Worm (Caenorhabditis elegans) whole organism, L1 larva: ENCODE measurements around the gene algn-8.

Source experiments
- C04F5.9 ChIP-seq: sonication (generic microtip); optimal IDR thresholded peaks from 2 replicates; lab custom pipeline; 2016; ENCODE audit warnings: missing genetic modification characterization, missing compliant biosample characterization
- C34B4.2 ChIP-seq: sonication (generic microtip); optimal IDR thresholded peaks from 2 replicates; lab custom pipeline; 2017; ENCODE audit warnings: mild to moderate bottlenecking, missing genetic modification characterization, missing compliant biosample characterization
- F16B12.6 ChIP-seq: fragments of 150-350 bp; optimal IDR thresholded peaks from 2 replicates; lab custom pipeline; 2014; ENCODE audit warnings: missing biosample characterization, missing genetic modification characterization
- Y116A8C.19 ChIP-seq: sonication (generic microtip); optimal IDR thresholded peaks from 2 replicates; lab custom pipeline; 2016; ENCODE audit warnings: missing compliant biosample characterization, missing genetic modification characterization, borderline replicate concordance
- aha-1 ChIP-seq: fragments of 150-350 bp; optimal IDR thresholded peaks from 2 replicates; lab custom pipeline; 2014; ENCODE audit warnings: missing biosample characterization, missing genetic modification characterization
- alr-1 ChIP-seq: fragments of 200-800 bp; sonication (Bioruptor generic); optimal IDR thresholded peaks from 2 replicates; lab custom pipeline; 2018; ENCODE audit warnings: borderline replicate concordance, mild to moderate bottlenecking, missing genetic modification characterization, missing compliant biosample characterization
- ama-1 ChIP-seq: fragments of 150-350 bp; optimal IDR thresholded peaks from 2 replicates; lab custom pipeline; 2014
- blmp-1 ChIP-seq: fragments of 150-350 bp; optimal IDR thresholded peaks from 2 replicates; lab custom pipeline; 2014; ENCODE audit warnings: missing biosample characterization, missing genetic modification characterization
- ceh-82 ChIP-seq, 3 experiments: fragments of 150-350 bp in 1 of 3; sonication (generic microtip) in 2 of 3; optimal IDR thresholded peaks; 2 replicates each; lab custom pipeline; 2014 to 2017; ENCODE audit warnings: missing biosample characterization in 3 of 3, missing genetic modification characterization in 3 of 3
- ceh-90 ChIP-seq: sonication (generic microtip); optimal IDR thresholded peaks from 2 replicates; lab custom pipeline; 2016; ENCODE audit warnings: missing genetic modification characterization, missing compliant biosample characterization
- ces-1 ChIP-seq: fragments of 150-350 bp; optimal IDR thresholded peaks from 2 replicates; lab custom pipeline; 2014; ENCODE audit warnings: missing biosample characterization, missing genetic modification reagents, missing genetic modification characterization
- efl-3 ChIP-seq: fragments of 200-800 bp; sonication (Bioruptor generic); optimal IDR thresholded peaks from 2 replicates; lab custom pipeline; 2018; ENCODE audit warnings: mild to moderate bottlenecking, missing genetic modification characterization, missing compliant biosample characterization
- egl-13 ChIP-seq: sonication (generic microtip); optimal IDR thresholded peaks from 2 replicates; lab custom pipeline; 2016; ENCODE audit warnings: missing genotype, missing genetic modification reagents, missing genetic modification characterization, missing compliant biosample characterization
- egl-27 ChIP-seq, 2 experiments: fragments of 150-350 bp in 1 of 2; sonication (generic microtip); optimal IDR thresholded peaks; 3 replicates each; lab custom pipeline; 2017 to 2018; ENCODE audit warnings: missing biosample characterization in 2 of 2, missing genetic modification characterization in 2 of 2, missing genetic modification reagents in 2 of 2
- ets-5 ChIP-seq: fragments of 200-800 bp; sonication (Bioruptor generic); IDR thresholded peaks from 2 replicates; pipeline ENCODE4 v1.3.6; 2022; ENCODE audit warnings: missing genetic modification characterization, missing compliant biosample characterization
- fos-1 ChIP-seq: fragments of 150-350 bp; optimal IDR thresholded peaks from 2 replicates; lab custom pipeline; 2014; ENCODE audit warnings: missing biosample characterization, missing genetic modification characterization
- hlh-4 ChIP-seq: sonication (generic microtip); optimal IDR thresholded peaks from 2 replicates; lab custom pipeline; 2016; ENCODE audit warnings: mild to moderate bottlenecking, missing genetic modification characterization, missing compliant biosample characterization
- isw-1 ChIP-seq: fragments of 200-800 bp; sonication (Bioruptor generic); IDR thresholded peaks from 2 replicates; pipeline ENCODE4 v1.3.6; 2022; ENCODE audit warnings: missing genetic modification characterization, missing compliant biosample characterization
- jun-1 ChIP-seq: fragments of 150-350 bp; optimal IDR thresholded peaks from 2 replicates; lab custom pipeline; 2014; ENCODE audit warnings: missing biosample characterization, missing genetic modification reagents, missing genetic modification characterization
- lin-15B ChIP-seq: fragments of 150-350 bp; sonication (generic microtip); optimal IDR thresholded peaks from 3 replicates; lab custom pipeline; 2014; ENCODE audit warnings: missing biosample characterization, missing genetic modification characterization
- lin-39 ChIP-seq: fragments of 150-350 bp; optimal IDR thresholded peaks from 2 replicates; lab custom pipeline; 2014; ENCODE audit warnings: missing biosample characterization, missing genetic modification reagents, missing genetic modification characterization
- lir-3 ChIP-seq: sonication (generic microtip); optimal IDR thresholded peaks from 2 replicates; lab custom pipeline; 2016; ENCODE audit warnings: mild to moderate bottlenecking, missing genetic modification characterization, moderate library complexity, missing compliant biosample characterization; ENCODE audit not compliant: poor library complexity
- lsy-2 ChIP-seq, 2 experiments: fragments of 150-350 bp; optimal IDR thresholded peaks; 2 replicates each; lab custom pipeline; 2014; ENCODE audit warnings: missing biosample characterization in 2 of 2, missing genetic modification characterization in 2 of 2
- mdl-1 ChIP-seq, 2 experiments: fragments of 150-350 bp; optimal IDR thresholded peaks; 2 replicates each; lab custom pipeline; 2014 to 2017; ENCODE audit warnings: missing biosample characterization in 2 of 2, missing genetic modification characterization in 2 of 2, inconsistent platforms in 1 of 2
- mep-1 ChIP-seq: fragments of 150-350 bp; optimal IDR thresholded peaks from 2 replicates; lab custom pipeline; 2014; ENCODE audit warnings: missing biosample characterization, missing genetic modification characterization
- nhr-11 ChIP-seq: fragments of 150-350 bp; optimal IDR thresholded peaks from 2 replicates; lab custom pipeline; 2014; ENCODE audit warnings: missing biosample characterization, missing genetic modification characterization
- nhr-12 ChIP-seq: sonication (generic microtip); optimal IDR thresholded peaks from 2 replicates; lab custom pipeline; 2017; ENCODE audit warnings: missing biosample characterization, missing genetic modification characterization
- nhr-19 ChIP-seq: fragments of 200-800 bp; sonication (Bioruptor generic); conservative IDR thresholded peaks from 2 replicates; pipeline ENCODE4 v1.3.6; 2022; ENCODE audit warnings: missing genetic modification characterization, missing compliant biosample characterization
- nhr-20 ChIP-seq: sonication (generic microtip); optimal IDR thresholded peaks from 2 replicates; lab custom pipeline; 2016; ENCODE audit warnings: mild to moderate bottlenecking, missing genetic modification characterization, missing compliant biosample characterization
- nhr-237 ChIP-seq: fragments of 150-350 bp; optimal IDR thresholded peaks from 2 replicates; lab custom pipeline; 2014; ENCODE audit warnings: missing biosample characterization, missing genetic modification characterization
- nhr-47 ChIP-seq: sonication (generic microtip); optimal IDR thresholded peaks from 2 replicates; lab custom pipeline; 2016; ENCODE audit warnings: mild to moderate bottlenecking, missing genetic modification characterization, moderate library complexity, missing compliant biosample characterization
- nhr-76 ChIP-seq: sonication (generic microtip); optimal IDR thresholded peaks from 2 replicates; lab custom pipeline; 2017; ENCODE audit warnings: missing biosample characterization, missing genetic modification characterization
- nhr-85 ChIP-seq: sonication (generic microtip); peaks from one replicate; lab custom pipeline; 2016; ENCODE audit warnings: missing genetic modification characterization, inconsistent platforms, missing compliant biosample characterization
- pax-3 ChIP-seq: fragments of 200-800 bp; sonication (Bioruptor generic); optimal IDR thresholded peaks from 2 replicates; lab custom pipeline; 2018; ENCODE audit warnings: mild to moderate bottlenecking, missing genetic modification characterization, moderate library complexity, missing compliant biosample characterization
- rnt-1 ChIP-seq: sonication (generic microtip); optimal IDR thresholded peaks from 2 replicates; lab custom pipeline; 2016; ENCODE audit warnings: mild to moderate bottlenecking, missing genetic modification characterization, moderate library complexity, missing compliant biosample characterization
- snpc-4 ChIP-seq: fragments of 150-350 bp; optimal IDR thresholded peaks from 2 replicates; lab custom pipeline; 2014; ENCODE audit warnings: missing biosample characterization, missing genetic modification characterization
- snu-23 ChIP-seq: sonication (generic microtip); optimal IDR thresholded peaks from 2 replicates; lab custom pipeline; 2016; ENCODE audit warnings: missing genetic modification characterization, missing compliant biosample characterization
- sox-4 ChIP-seq: sonication (generic microtip); optimal IDR thresholded peaks from 2 replicates; lab custom pipeline; 2016; ENCODE audit warnings: missing genetic modification characterization, missing compliant biosample characterization
- sptf-1 ChIP-seq: fragments of 150-350 bp; optimal IDR thresholded peaks from 2 replicates; lab custom pipeline; 2014; ENCODE audit warnings: missing biosample characterization, missing genetic modification characterization
- swsn-7 ChIP-seq: sonication (generic microtip); optimal IDR thresholded peaks from 2 replicates; lab custom pipeline; 2016; ENCODE audit warnings: missing genetic modification characterization, missing compliant biosample characterization
- tlp-1 ChIP-seq: fragments of 150-350 bp; optimal IDR thresholded peaks from 2 replicates; lab custom pipeline; 2014; ENCODE audit warnings: missing biosample characterization, missing genetic modification characterization
- unc-30 ChIP-seq: sonication (generic microtip); optimal IDR thresholded peaks from 2 replicates; lab custom pipeline; 2017; ENCODE audit warnings: missing biosample characterization, missing genetic modification characterization
- unc-98 ChIP-seq: fragments of 200-800 bp; sonication (Bioruptor generic); IDR thresholded peaks from 2 replicates; pipeline ENCODE4 v1.3.6; 2022; ENCODE audit warnings: missing genetic modification characterization, missing compliant biosample characterization
- vab-15 ChIP-seq: sonication (generic microtip); optimal IDR thresholded peaks from 2 replicates; lab custom pipeline; 2017; ENCODE audit warnings: missing genotype, mild to moderate bottlenecking, missing genetic modification characterization, missing compliant biosample characterization
- zip-4 ChIP-seq: fragments of 200-800 bp; sonication (Bioruptor generic); optimal IDR thresholded peaks from 2 replicates; lab custom pipeline; 2018; ENCODE audit warnings: mild to moderate bottlenecking, missing genetic modification characterization, moderate library complexity, missing compliant biosample characterization
- ztf-4 ChIP-seq: fragments of 150-350 bp; optimal IDR thresholded peaks from 2 replicates; lab custom pipeline; 2014; ENCODE audit warnings: missing biosample characterization, missing genetic modification characterization

The algn-8 gene

DNA sequence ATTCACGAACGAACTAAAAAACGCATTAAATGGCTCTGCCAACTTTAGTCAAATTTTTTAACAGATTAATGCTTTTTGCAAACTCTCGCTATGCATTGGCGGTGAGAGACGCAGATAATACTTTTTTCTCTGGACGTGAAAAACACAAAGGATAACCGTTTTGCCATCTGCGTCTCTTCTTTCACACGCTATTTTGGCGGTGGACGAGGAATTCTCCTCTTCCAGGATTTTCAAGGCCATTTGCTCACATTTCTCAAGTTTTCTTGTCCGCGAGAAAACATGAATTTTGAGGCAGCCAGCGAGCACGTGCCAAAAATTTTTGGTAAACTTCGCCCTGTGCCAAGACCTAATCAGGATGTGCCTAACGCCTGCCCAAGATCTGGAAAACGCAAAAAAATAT, 44.8 kb upstream of the algn-8 start (continued):
- no peak for TF ChIP-seq ets-5 (GFP tag; lab: Robert Waterston, UW)
- no peak for TF ChIP-seq alr-1 (tag; lab: Kevin White, UChicago)
- peak; percentile 84 for TF ChIP-seq rnt-1 (tag; lab: Kevin White, UChicago)
- TF ChIP-seq C34B4.2, result no peak
- TF ChIP-seq nhr-85, result peak; percentile 63
- TF ChIP-seq nhr-19 (GFP tag; lab: Robert Waterston, UW), result peak; percentile 57
- no peak for TF ChIP-seq zip-4 (GFP tag; lab: Kevin White, UChicago)
- TF ChIP-seq mdl-1 (tag; optimal IDR thresholded peaks at IDR 0.05; lab: Kevin White, UChicago), result peak in 1 of 2 experiments; percentile 1
- TF ChIP-seq egl-27 (tag; optimal IDR thresholded peaks at IDR 0.05; lab: Kevin White, UChicago), result no peak
- peak; percentile 9 for TF ChIP-seq C04F5.9 (tag; lab: Kevin White, UChicago)
- no peak for TF ChIP-seq F16B12.6 (tag; lab: Kevin White, UChicago)
- peak; percentile 55; the same call in 1 of the 2 replicates for TF ChIP-seq unc-98
- peak; percentile 68 for TF ChIP-seq ceh-90
- peak; percentile 41 for TF ChIP-seq pax-3 (tag; lab: Kevin White, UChicago)
- no peak for TF ChIP-seq unc-30 (tag; lab: Kevin White, UChicago)
- TF ChIP-seq Y116A8C.19 (tag; lab: Kevin White, UChicago), result no peak
- no peak for TF ChIP-seq sox-4 (tag; lab: Kevin White, UChicago)
- TF ChIP-seq aha-1 (tag; lab: Kevin White, UChicago), result no peak
- peak; percentile 68 for TF ChIP-seq nhr-47 (tag; lab: Kevin White, UChicago)
- peak; percentile 59 for TF ChIP-seq snu-23
- no peak for TF ChIP-seq nhr-12 (tag; lab: Kevin White, UChicago)
- TF ChIP-seq isw-1 (GFP tag; lab: Robert Waterston, UW), result peak; percentile 63
- TF ChIP-seq fos-1, result no peak
- no peak for TF ChIP-seq sptf-1 (tag; lab: Kevin White, UChicago)
- TF ChIP-seq ceh-82 (tag; optimal IDR thresholded peaks at IDR 0.05; lab: Kevin White, UChicago), result peak in 1 of 3 experiments; percentile 18
- TF ChIP-seq swsn-7 (tag; lab: Kevin White, UChicago), result peak; percentile 44
- no peak for TF ChIP-seq egl-13 (tag; lab: Kevin White, UChicago)
- TF ChIP-seq ama-1, result no peak
- no peak for TF ChIP-seq hlh-4 (tag; lab: Kevin White, UChicago)
- TF ChIP-seq vab-15, result no peak
- no peak for TF ChIP-seq mep-1 (tag; lab: Kevin White, UChicago)
- peak; percentile 48 for TF ChIP-seq lin-15B (tag; lab: Kevin White, UChicago)
- TF ChIP-seq ces-1, result no peak
- TF ChIP-seq efl-3 (GFP tag; lab: Kevin White, UChicago), result no peak
- no peak for TF ChIP-seq tlp-1 (tag; lab: Kevin White, UChicago)
- TF ChIP-seq snpc-4 (tag; lab: Kevin White, UChicago), result no peak
- TF ChIP-seq nhr-11, result peak; percentile 23
- TF ChIP-seq lin-39 (tag; lab: Kevin White, UChicago), result no peak
- peak; percentile 24 to 57 for TF ChIP-seq lsy-2 (tag; optimal IDR thresholded peaks at IDR 0.05; lab: Kevin White, UChicago)
- TF ChIP-seq blmp-1 (tag; lab: Kevin White, UChicago), result no peak
- TF ChIP-seq nhr-20, result peak; percentile 46
- peak; percentile 18 for TF ChIP-seq jun-1
- peak; percentile 78 for TF ChIP-seq lir-3
- no peak for TF ChIP-seq ztf-4 (tag; lab: Kevin White, UChicago)
- TF ChIP-seq nhr-76, result no peak
- no peak for TF ChIP-seq nhr-237 (tag; lab: Kevin White, UChicago)
